Worm (Caenorhabditis elegans): ENCODE measurements around the gene F58H1.8.

- no peak for TF ChIP-seq nhr-41 (GFP tag; IDR thresholded peaks at IDR 0.05)
- TF ChIP-seq ztf-11 (tag; optimal IDR thresholded peaks at IDR 0.05): no peak
- TF ChIP-seq unc-39 (tag; optimal IDR thresholded peaks at IDR 0.05): no peak
Measured at ce11 chrV:11953621-11954020, 18.7 kb downstream of the F58H1.8 start.
